Worm (Caenorhabditis elegans) whole organism, midembryonic: ENCODE results near the gene ndc-80.

Experiments used
- cog-1 ChIP-seq: sonication (generic microtip); optimal IDR thresholded peaks from 2 replicates; lab custom pipeline; 2016; ENCODE audit warnings: missing genetic modification characterization, missing compliant biosample characterization
- flt-1 ChIP-seq: fragments of 200-800 bp; sonication (Bioruptor generic); IDR thresholded peaks from 2 replicates; pipeline ENCODE4 v1.3.6; 2022; ENCODE audit warnings: missing genetic modification characterization, missing compliant biosample characterization
- med-1 ChIP-seq: sonication (generic microtip); optimal IDR thresholded peaks from 2 replicates; lab custom pipeline; 2017; ENCODE audit warnings: missing genetic modification characterization, mild to moderate bottlenecking, missing compliant biosample characterization, antibody characterized with exemption, missing genetic modification reagents; ENCODE audit not compliant: insufficient read depth
- ref-1 ChIP-seq: fragments of 200-800 bp; sonication (Bioruptor generic); conservative IDR thresholded peaks from 2 replicates; pipeline ENCODE4 v1.3.6; 2022; ENCODE audit warnings: missing genetic modification reagents, missing genetic modification characterization, missing compliant biosample characterization
- tab-1 ChIP-seq: fragments of 200-800 bp; sonication (Bioruptor generic); IDR thresholded peaks from 2 replicates; pipeline ENCODE4 v1.3.6; 2022; ENCODE audit warnings: missing genetic modification characterization, missing compliant biosample characterization

DNA sequence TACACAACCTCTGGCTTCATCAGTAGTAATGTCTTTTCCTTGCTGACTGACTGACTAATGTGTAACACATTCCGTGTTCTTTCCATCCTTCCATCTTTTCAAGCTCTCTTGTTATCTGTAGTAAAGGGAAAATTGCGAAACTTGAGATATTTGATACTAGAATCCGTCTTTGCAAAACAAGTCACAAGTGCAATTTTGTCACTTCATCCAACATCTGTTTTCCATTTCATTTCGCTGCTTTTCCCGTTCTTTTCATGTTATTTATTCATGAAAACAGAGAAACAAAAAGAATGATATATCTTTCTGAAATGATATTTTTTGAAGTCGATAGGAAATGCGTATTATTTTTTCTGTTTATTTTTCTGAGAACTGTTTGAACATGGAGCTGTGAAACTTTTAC lies 39.9 kb upstream of the ndc-80 start:
- TF ChIP-seq flt-1 (GFP tag; lab: Robert Waterston, UW) (no peak), cog-1 (tag; lab: Kevin White, UChicago) (no peak), ref-1 (GFP tag; lab: Robert Waterston, UW) (no peak), med-1 (no peak), tab-1 (GFP tag; lab: Robert Waterston, UW) (no peak)
